Fruit fly (Drosophila melanogaster) whole organism, adult: Measurements from ENCODE around the gene CG11980.
A peak's percentile ranks its signal among the peaks of the same experiment; 100 is the strongest.

Experiments used
- CG11617 ChIP-seq: fragments of 200-800 bp; sonication (Bioruptor generic); optimal IDR thresholded peaks from 2 replicates; lab custom pipeline; 2017; ENCODE audit warnings: mild to moderate bottlenecking, missing biosample characterization, missing genetic modification reagents, missing genetic modification characterization
- CG12768 ChIP-seq: fragments of 200-800 bp; sonication (Bioruptor generic); optimal IDR thresholded peaks from 2 replicates; lab custom pipeline; 2017; ENCODE audit warnings: missing biosample characterization, missing genetic modification characterization, mild to moderate bottlenecking, moderate library complexity, missing genetic modification reagents
- CG14711 ChIP-seq: fragments of 200-800 bp; sonication (Bioruptor generic); optimal IDR thresholded peaks from 2 replicates; lab custom pipeline; 2018; ENCODE audit warnings: missing biosample characterization, mild to moderate bottlenecking, missing genetic modification characterization, moderate library complexity
- CG1620 ChIP-seq: fragments of 200-800 bp; sonication (Bioruptor generic); optimal IDR thresholded peaks from 2 replicates; lab custom pipeline; 2016; ENCODE audit warnings: missing biosample characterization, missing genetic modification characterization
- CG33017 ChIP-seq: fragments of 200-800 bp; sonication (Bioruptor generic); optimal IDR thresholded peaks from 2 replicates; lab custom pipeline; 2018; ENCODE audit warnings: missing biosample characterization, mild to moderate bottlenecking, missing genetic modification characterization, moderate library complexity
- CG5204 ChIP-seq: fragments of 200-800 bp; sonication (Bioruptor generic); optimal IDR thresholded peaks from 2 replicates; lab custom pipeline; 2016; ENCODE audit warnings: missing biosample characterization, missing genetic modification characterization
- CG7045 ChIP-seq: fragments of 200-800 bp; sonication (Bioruptor generic); optimal IDR thresholded peaks from 2 replicates; lab custom pipeline; 2017; ENCODE audit warnings: missing biosample characterization, mild to moderate bottlenecking, missing genetic modification characterization
- CG7101 ChIP-seq: fragments of 200-800 bp; sonication (Bioruptor generic); optimal IDR thresholded peaks from 2 replicates; lab custom pipeline; 2018; ENCODE audit warnings: missing biosample characterization, mild to moderate bottlenecking, missing genetic modification characterization, moderate library complexity
- Clk ChIP-seq: fragments of 200-800 bp; sonication (Bioruptor generic); optimal IDR thresholded peaks from 2 replicates; lab custom pipeline; 2017; ENCODE audit warnings: missing biosample characterization, missing genetic modification characterization
- Crg-1 ChIP-seq: fragments of 200-800 bp; sonication (Bioruptor generic); optimal IDR thresholded peaks from 2 replicates; lab custom pipeline; 2016; ENCODE audit warnings: missing biosample characterization, missing genetic modification characterization
- Hr96 ChIP-seq: fragments of 200-800 bp; sonication (Bioruptor generic); optimal IDR thresholded peaks from 2 replicates; lab custom pipeline; 2016; ENCODE audit warnings: missing biosample characterization, missing genetic modification characterization
- Mnt ChIP-seq: fragments of 200-800 bp; sonication (Bioruptor generic); optimal IDR thresholded peaks from 2 replicates; lab custom pipeline; 2016; ENCODE audit warnings: missing biosample characterization, mild to moderate bottlenecking, missing genetic modification characterization
- bab1 ChIP-seq: fragments of 200-800 bp; sonication (Bioruptor generic); optimal IDR thresholded peaks from 3 replicates; lab custom pipeline; 2019; ENCODE audit warnings: missing biosample characterization, mild to moderate bottlenecking, missing genetic modification characterization, moderate library complexity
- cic ChIP-seq: fragments of 200-800 bp; sonication (Bioruptor generic); optimal IDR thresholded peaks from 2 replicates; lab custom pipeline; 2017; ENCODE audit warnings: missing biosample characterization, mild to moderate bottlenecking, missing genetic modification characterization, moderate library complexity
- cnc ChIP-seq, 2 experiments: fragments of >200 bp; optimal IDR thresholded peaks; 2 replicates each; lab custom pipeline; 2017
- kay ChIP-seq: fragments of 200-800 bp; sonication (Bioruptor generic); peaks from one replicate; lab custom pipeline; 2016; ENCODE audit warnings: missing biosample characterization, missing genetic modification characterization, borderline replicate concordance
- ovo ChIP-seq: fragments of 200-800 bp; sonication (Bioruptor generic); optimal IDR thresholded peaks from 2 replicates; lab custom pipeline; 2016; ENCODE audit warnings: missing biosample characterization, missing genetic modification characterization
- pad ChIP-seq: fragments of 200-800 bp; sonication (Bioruptor generic); optimal IDR thresholded peaks from 3 replicates; lab custom pipeline; 2017; ENCODE audit warnings: missing biosample characterization, missing genetic modification characterization, mild to moderate bottlenecking, moderate library complexity, missing genetic modification reagents
- tj ChIP-seq: fragments of 200-800 bp; sonication (Bioruptor generic); optimal IDR thresholded peaks from 3 replicates; lab custom pipeline; 2017; ENCODE audit warnings: missing biosample characterization, mild to moderate bottlenecking, missing genetic modification characterization, moderate library complexity
- toe ChIP-seq: fragments of 200-800 bp; sonication (Bioruptor generic); optimal IDR thresholded peaks from 2 replicates; lab custom pipeline; 2016; ENCODE audit warnings: missing biosample characterization, missing genetic modification characterization

CG11980 gene

dm6 chr3R:9027082-9027481, 23.3 kb downstream of the CG11980 start:
- TF ChIP-seq kay (GFP tag; lab: Kevin White, UChicago) (no peak), toe (GFP tag; lab: Kevin White, UChicago) (no peak), CG7045 (no peak), Hr96 (GFP tag; lab: Kevin White, UChicago) (no peak), pad (GFP tag; lab: Kevin White, UChicago) (no peak), CG1620 (GFP tag; lab: Kevin White, UChicago) (no peak), CG14711 (tag; lab: Kevin White, UChicago) (no peak)

- no peak for TF ChIP-seq cnc (optimal IDR thresholded peaks at IDR 0.05; lab: Kevin White, UChicago)
- no peak for TF ChIP-seq CG5204 (GFP tag; lab: Kevin White, UChicago)
- no peak for TF ChIP-seq CG14711 (tag; lab: Kevin White, UChicago)
- no peak for TF ChIP-seq CG33017 (tag; lab: Kevin White, UChicago)
- TF ChIP-seq CG7101 (tag; lab: Kevin White, UChicago), result no peak
These were observed 24.9 kb downstream of the CG11980 start for dm6 chr3R:9028690-9029089.

dm6 chr3R:9029411-9029810, 25.6 kb downstream of the CG11980 start:
- TF ChIP-seq bab1 (no peak), Clk (GFP tag; lab: Kevin White, UChicago) (no peak), Mnt (GFP tag; lab: Kevin White, UChicago) (no peak), CG11617 (no peak), cnc (optimal IDR thresholded peaks at IDR 0.05; lab: Kevin White, UChicago) (no peak), kay (GFP tag; lab: Kevin White, UChicago) (no peak), CG7101 (tag; lab: Kevin White, UChicago) (no peak), CG33017 (tag; lab: Kevin White, UChicago) (no peak), CG5204 (GFP tag; lab: Kevin White, UChicago) (no peak), CG12768 (GFP tag; lab: Kevin White, UChicago) (no peak), Hr96 (GFP tag; lab: Kevin White, UChicago) (no peak), ovo (no peak), CG14711 (tag; lab: Kevin White, UChicago) (no peak), toe (GFP tag; lab: Kevin White, UChicago) (no peak), cic (GFP tag; lab: Kevin White, UChicago) (no peak), Crg-1 (GFP tag; lab: Kevin White, UChicago) (no peak), CG7045 (no peak), pad (GFP tag; lab: Kevin White, UChicago) (no peak), CG1620 (GFP tag; lab: Kevin White, UChicago) (no peak), tj (GFP tag; lab: Kevin White, UChicago) (no peak)

dm6 chr3R:9030006-9030749, 26.4 kb downstream of the CG11980 start:
- TF ChIP-seq Clk (GFP tag; lab: Kevin White, UChicago) (no peak), Crg-1 (GFP tag; lab: Kevin White, UChicago) (no peak), Hr96 (GFP tag; lab: Kevin White, UChicago) (no peak), toe (GFP tag; lab: Kevin White, UChicago) (no peak)

- TF ChIP-seq cic (GFP tag; lab: Kevin White, UChicago) (no peak), kay (GFP tag; lab: Kevin White, UChicago) (peak; percentile 98), CG12768 (GFP tag; lab: Kevin White, UChicago) (no peak), Hr96 (GFP tag; lab: Kevin White, UChicago) (no peak)
These were observed 26.9 kb downstream of the CG11980 start for dm6 chr3R:9030750-9031128.

dm6 chr3R:9031797-9032418, 28.1 kb downstream of the CG11980 start:
- TF ChIP-seq CG12768 (GFP tag; lab: Kevin White, UChicago) (no peak), ovo (no peak), Mnt (GFP tag; lab: Kevin White, UChicago) (no peak), toe (GFP tag; lab: Kevin White, UChicago) (no peak), CG7045 (peak; percentile 51), CG14711 (tag; lab: Kevin White, UChicago) (peak; percentile 75), tj (GFP tag; lab: Kevin White, UChicago) (peak; percentile 19), CG7101 (tag; lab: Kevin White, UChicago) (peak; percentile 73), CG11617 (peak; percentile 37), Hr96 (GFP tag; lab: Kevin White, UChicago) (peak; percentile 40), Clk (GFP tag; lab: Kevin White, UChicago) (peak; percentile 33), cnc (optimal IDR thresholded peaks at IDR 0.05; lab: Kevin White, UChicago) (no peak), cic (GFP tag; lab: Kevin White, UChicago) (no peak), CG1620 (GFP tag; lab: Kevin White, UChicago) (no peak), bab1 (peak; percentile 73), Crg-1 (GFP tag; lab: Kevin White, UChicago) (no peak), CG33017 (tag; lab: Kevin White, UChicago) (peak; percentile 81), CG5204 (GFP tag; lab: Kevin White, UChicago) (no peak), kay (GFP tag; lab: Kevin White, UChicago) (peak; percentile 96), pad (GFP tag; lab: Kevin White, UChicago) (peak; percentile 40)
